Worm (Caenorhabditis elegans) whole organism, midembryonic: Measurements from ENCODE around the gene mlk-1.
A peak's percentile ranks its signal among the peaks of the same experiment; 100 is the strongest.

ENCODE experiments used
- T22C8.4 ChIP-seq: fragments of 200-800 bp; sonication (Bioruptor generic); IDR thresholded peaks from 2 replicates; pipeline ENCODE4 v1.3.6; 2022; ENCODE audit warnings: missing genetic modification characterization, missing compliant biosample characterization
- cog-1 ChIP-seq: sonication (generic microtip); optimal IDR thresholded peaks from 2 replicates; lab custom pipeline; 2016; ENCODE audit warnings: missing genetic modification characterization, missing compliant biosample characterization
- flt-1 ChIP-seq: fragments of 200-800 bp; sonication (Bioruptor generic); IDR thresholded peaks from 2 replicates; pipeline ENCODE4 v1.3.6; 2022; ENCODE audit warnings: missing genetic modification characterization, missing compliant biosample characterization
- klf-2 ChIP-seq: fragments of 200-800 bp; sonication (Bioruptor generic); conservative IDR thresholded peaks from 2 replicates; pipeline ENCODE4 v1.3.6; 2022; ENCODE audit warnings: missing genetic modification reagents, missing genetic modification characterization, missing compliant biosample characterization
- med-1 ChIP-seq: sonication (generic microtip); optimal IDR thresholded peaks from 2 replicates; lab custom pipeline; 2017; ENCODE audit warnings: missing genetic modification characterization, mild to moderate bottlenecking, missing compliant biosample characterization, antibody characterized with exemption, missing genetic modification reagents; ENCODE audit not compliant: insufficient read depth
- ref-1 ChIP-seq: fragments of 200-800 bp; sonication (Bioruptor generic); conservative IDR thresholded peaks from 2 replicates; pipeline ENCODE4 v1.3.6; 2022; ENCODE audit warnings: missing genetic modification reagents, missing genetic modification characterization, missing compliant biosample characterization
- tab-1 ChIP-seq: fragments of 200-800 bp; sonication (Bioruptor generic); IDR thresholded peaks from 2 replicates; pipeline ENCODE4 v1.3.6; 2022; ENCODE audit warnings: missing genetic modification characterization, missing compliant biosample characterization
- ztf-23 ChIP-seq: fragments of 200-800 bp; sonication (Bioruptor generic); IDR thresholded peaks from 2 replicates; pipeline ENCODE4 v1.3.6; 2022; ENCODE audit warnings: missing genetic modification reagents, missing genetic modification characterization, missing compliant biosample characterization
- ztf-29 ChIP-seq: fragments of 200-800 bp; sonication (Bioruptor generic); IDR thresholded peaks from 2 replicates; pipeline ENCODE4 v1.3.6; 2022; ENCODE audit warnings: missing genetic modification reagents, missing genetic modification characterization, missing compliant biosample characterization

The mlk-1 gene

ce11 chrV:5052233-5052632 lies 12.4 kb downstream of the mlk-1 start, which contains the start of gene K11D12.12:
TSS of gene K11D12.12 (plus strand) at chrV:5052261.
- TF ChIP-seq tab-1 (GFP tag; lab: Robert Waterston, UW) (no peak), ztf-29 (no peak), ztf-23 (GFP tag; lab: Robert Waterston, UW) (no peak), T22C8.4 (GFP tag; lab: Robert Waterston, UW) (no peak), med-1 (GFP tag; lab: Kevin White, UChicago) (no peak), ref-1 (GFP tag; lab: Robert Waterston, UW) (no peak), cog-1 (tag; lab: Kevin White, UChicago) (no peak), flt-1 (GFP tag; lab: Robert Waterston, UW) (no peak), klf-2 (GFP tag; lab: Robert Waterston, UW) (no peak)

DNA sequence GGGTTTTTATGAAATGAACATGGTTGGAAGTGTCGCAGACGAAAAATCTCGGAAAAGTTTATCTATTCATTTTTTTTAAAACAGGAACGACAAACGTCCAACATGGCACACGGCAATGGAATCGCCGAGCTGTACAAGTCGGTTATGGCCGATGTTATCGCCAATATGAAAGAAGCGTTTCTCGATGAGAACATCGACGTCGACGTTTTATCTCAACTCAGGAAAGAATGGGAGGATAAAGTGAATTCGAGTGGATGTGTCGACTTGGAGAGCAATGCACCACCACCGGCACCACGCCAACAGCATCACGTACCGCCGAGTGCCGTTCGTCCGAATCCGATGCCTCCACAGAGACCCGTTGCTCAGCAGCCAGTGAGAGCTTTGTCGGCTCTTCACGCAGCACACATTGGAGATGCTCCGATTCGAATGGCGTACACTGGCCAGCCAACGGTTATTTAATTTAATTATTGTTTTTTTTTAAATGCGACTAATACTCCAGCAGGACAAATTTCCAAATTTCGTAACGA lies 14.5 kb downstream of the mlk-1 start:
- no peak for TF ChIP-seq med-1 (GFP tag; lab: Kevin White, UChicago)
- no peak for TF ChIP-seq cog-1 (tag; lab: Kevin White, UChicago)
- no peak for TF ChIP-seq flt-1 (GFP tag; lab: Robert Waterston, UW)
- no peak for TF ChIP-seq ref-1 (GFP tag; lab: Robert Waterston, UW)
- TF ChIP-seq T22C8.4 (GFP tag; lab: Robert Waterston, UW), result no peak
- no peak for TF ChIP-seq tab-1 (GFP tag; lab: Robert Waterston, UW)
- no peak for TF ChIP-seq ztf-29
- no peak for TF ChIP-seq klf-2 (GFP tag; lab: Robert Waterston, UW)
- TF ChIP-seq ztf-23 (GFP tag; lab: Robert Waterston, UW), result no peak

DNA sequence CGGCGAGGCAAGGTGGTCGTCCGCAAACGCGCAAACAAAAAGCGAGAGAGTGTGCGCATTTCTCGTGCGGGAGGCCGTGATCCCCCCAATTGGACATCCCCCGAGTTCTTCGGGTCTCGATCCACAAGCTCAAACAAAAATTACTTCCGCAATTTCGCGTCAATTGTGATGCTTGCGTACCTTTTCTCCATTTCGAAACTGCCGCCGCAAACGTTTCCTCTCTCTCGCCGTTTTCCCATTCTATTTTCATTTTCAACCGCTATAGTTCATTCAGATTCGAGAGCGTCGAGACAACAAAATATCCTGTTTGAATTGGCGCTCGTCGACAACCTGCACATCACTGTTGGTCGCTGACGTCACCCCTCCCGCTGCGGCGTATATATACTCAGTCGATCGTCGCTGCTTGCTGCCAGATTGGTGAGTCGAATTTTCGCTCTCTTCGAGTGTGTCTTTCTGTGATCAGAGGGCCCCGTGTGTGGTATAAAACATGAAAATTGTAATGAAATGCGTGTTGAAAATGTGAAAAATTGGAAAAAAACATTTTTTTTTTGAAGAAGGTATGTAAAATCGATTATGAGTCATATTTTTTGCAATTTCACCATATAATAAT lies 15.2 kb downstream of the mlk-1 start, which contains the start of the genes pqn-51 and K11D12.14:
TSS of gene pqn-51 (plus strand) at position 275 of the 610 bp plus-strand sequence.
TSS of gene K11D12.14 (plus strand) at position 304 of the 610 bp plus-strand sequence.
- no peak for TF ChIP-seq T22C8.4 (GFP tag; lab: Robert Waterston, UW)
- peak; percentile 56 for TF ChIP-seq ztf-29
- TF ChIP-seq cog-1 (tag; lab: Kevin White, UChicago), result peak; percentile 74
- peak; percentile 80 for TF ChIP-seq ztf-23 (GFP tag; lab: Robert Waterston, UW)
- TF ChIP-seq tab-1 (GFP tag; lab: Robert Waterston, UW), result no peak

- TF ChIP-seq klf-2 (GFP tag; lab: Robert Waterston, UW) (peak; percentile 72), flt-1 (GFP tag; lab: Robert Waterston, UW) (peak; percentile 80), ztf-23 (GFP tag; lab: Robert Waterston, UW) (peak; percentile 78), tab-1 (GFP tag; lab: Robert Waterston, UW) (0 out of 2 replicates have a peak, but pooled peaks have one; percentile 49)
Observed at ce11 chrV:5047230-5047629, 17.4 kb downstream of the mlk-1 start.

- TF ChIP-seq ztf-23 (GFP tag; lab: Robert Waterston, UW) (no peak), tab-1 (GFP tag; lab: Robert Waterston, UW) (no peak), cog-1 (tag; lab: Kevin White, UChicago) (no peak), med-1 (GFP tag; lab: Kevin White, UChicago) (no peak), ref-1 (GFP tag; lab: Robert Waterston, UW) (no peak), ztf-29 (no peak), T22C8.4 (GFP tag; lab: Robert Waterston, UW) (no peak), klf-2 (GFP tag; lab: Robert Waterston, UW) (no peak)
Observed at ce11 chrV:5046558-5046957, 18.1 kb downstream of the mlk-1 start.

DNA sequence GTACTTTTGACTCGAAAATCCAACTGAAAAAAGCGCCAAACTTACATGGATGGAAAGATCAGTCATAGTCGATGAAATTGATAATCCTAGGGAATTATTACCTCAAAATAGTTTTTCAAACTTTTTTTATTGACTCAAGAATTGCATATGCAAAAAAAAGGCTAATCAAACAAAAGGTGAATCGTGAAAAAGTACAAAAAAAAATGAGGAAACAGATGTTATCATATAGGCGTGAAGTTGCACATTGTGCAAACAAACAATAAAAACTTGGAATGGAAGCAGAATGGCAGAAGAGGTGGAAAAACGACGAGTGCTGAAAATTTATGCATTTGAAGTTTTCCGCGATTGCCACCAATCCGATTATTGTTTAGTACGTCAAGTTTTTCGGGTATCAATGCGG lies 18.5 kb downstream of the mlk-1 start, which contains the start of gene exc-14:
TSS of gene exc-14 (minus strand) at position 101 of the 400 bp plus-strand sequence.
- no peak for TF ChIP-seq klf-2 (GFP tag; lab: Robert Waterston, UW)
- no peak for TF ChIP-seq med-1 (GFP tag; lab: Kevin White, UChicago)
- TF ChIP-seq ref-1 (GFP tag; lab: Robert Waterston, UW), result no peak
- no peak for TF ChIP-seq tab-1 (GFP tag; lab: Robert Waterston, UW)
- no peak for TF ChIP-seq ztf-29
- TF ChIP-seq T22C8.4 (GFP tag; lab: Robert Waterston, UW), result no peak
- no peak for TF ChIP-seq ztf-23 (GFP tag; lab: Robert Waterston, UW)
- TF ChIP-seq flt-1 (GFP tag; lab: Robert Waterston, UW), result no peak
- no peak for TF ChIP-seq cog-1 (tag; lab: Kevin White, UChicago)

DNA sequence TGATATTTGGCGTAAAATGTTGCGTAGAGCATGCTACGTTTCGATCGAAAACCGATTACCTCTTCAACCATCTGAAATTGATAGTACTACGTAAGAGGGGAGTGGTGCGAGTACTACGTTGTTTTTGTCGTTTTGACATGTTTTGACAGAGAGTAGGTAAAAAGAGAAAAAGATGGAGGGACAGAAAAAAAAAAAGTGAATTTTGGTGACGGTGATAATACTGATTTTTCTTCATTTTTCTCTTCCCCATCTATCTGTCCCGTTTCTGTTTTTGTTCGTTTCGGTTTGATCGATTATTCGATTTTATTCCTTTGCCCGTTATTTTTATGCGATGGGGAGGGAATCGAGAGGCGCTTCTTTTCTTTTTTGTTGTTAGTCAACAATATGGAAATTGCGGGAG lies 23.7 kb downstream of the mlk-1 start, which contains the start of gene K11D12.8:
TSS of gene K11D12.8 (minus strand) at position 77 of the 400 bp plus-strand sequence.
- no peak for TF ChIP-seq tab-1 (GFP tag; lab: Robert Waterston, UW)
- TF ChIP-seq T22C8.4 (GFP tag; lab: Robert Waterston, UW), result no peak
- TF ChIP-seq ztf-29, result no peak
- no peak for TF ChIP-seq ref-1 (GFP tag; lab: Robert Waterston, UW)
- TF ChIP-seq flt-1 (GFP tag; lab: Robert Waterston, UW), result no peak
- no peak for TF ChIP-seq ztf-23 (GFP tag; lab: Robert Waterston, UW)

DNA sequence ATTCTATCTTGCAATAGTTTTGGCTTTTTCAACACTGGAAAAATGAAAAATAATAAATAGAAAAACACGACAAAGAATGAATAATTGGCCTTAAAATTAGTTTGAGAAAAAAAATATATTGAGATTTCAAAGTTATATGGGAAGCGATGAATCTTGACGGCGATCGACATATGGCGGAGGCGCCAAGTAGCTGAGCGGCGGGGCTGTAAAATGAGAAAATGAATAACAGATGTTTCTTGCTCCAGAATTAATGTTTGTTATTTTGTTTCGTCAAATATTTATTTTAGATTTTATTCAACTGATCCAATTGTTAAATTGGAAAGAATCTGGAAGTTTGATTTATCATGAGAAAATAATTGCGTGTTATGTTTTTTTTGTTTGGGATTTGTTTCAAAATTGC lies 25.1 kb downstream of the mlk-1 start, which contains the start of gene K11D12.11:
TSS of gene K11D12.11 (minus strand) at position 42 of the 400 bp plus-strand sequence.
- TF ChIP-seq klf-2 (GFP tag; lab: Robert Waterston, UW) (no peak), ref-1 (GFP tag; lab: Robert Waterston, UW) (no peak), med-1 (GFP tag; lab: Kevin White, UChicago) (no peak), ztf-29 (no peak), ztf-23 (GFP tag; lab: Robert Waterston, UW) (no peak)

DNA sequence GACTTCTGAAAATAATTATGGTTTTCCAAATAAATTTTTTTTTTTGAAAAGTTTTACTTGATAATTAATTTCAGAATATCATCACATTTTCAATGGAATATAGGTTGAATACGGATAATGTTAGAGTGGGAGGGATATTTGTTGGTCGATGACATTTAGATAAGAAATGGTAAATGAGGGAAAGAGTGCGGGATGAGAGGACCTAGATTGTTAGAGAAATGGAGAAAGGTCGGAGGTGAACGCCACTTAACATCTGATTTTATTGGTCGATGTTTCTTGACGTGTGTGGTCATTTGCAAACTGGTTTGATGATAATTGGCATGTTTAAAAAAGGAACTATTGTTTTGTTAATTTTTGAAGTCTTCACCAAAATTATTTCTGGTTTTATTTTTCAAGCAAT lies 26.2 kb downstream of the mlk-1 start:
- TF ChIP-seq ref-1 (GFP tag; lab: Robert Waterston, UW) (no peak), tab-1 (GFP tag; lab: Robert Waterston, UW) (no peak), ztf-23 (GFP tag; lab: Robert Waterston, UW) (no peak), flt-1 (GFP tag; lab: Robert Waterston, UW) (no peak)
